Fruit fly (Drosophila melanogaster): Measurements from ENCODE around the gene m.

The m gene

DNA sequence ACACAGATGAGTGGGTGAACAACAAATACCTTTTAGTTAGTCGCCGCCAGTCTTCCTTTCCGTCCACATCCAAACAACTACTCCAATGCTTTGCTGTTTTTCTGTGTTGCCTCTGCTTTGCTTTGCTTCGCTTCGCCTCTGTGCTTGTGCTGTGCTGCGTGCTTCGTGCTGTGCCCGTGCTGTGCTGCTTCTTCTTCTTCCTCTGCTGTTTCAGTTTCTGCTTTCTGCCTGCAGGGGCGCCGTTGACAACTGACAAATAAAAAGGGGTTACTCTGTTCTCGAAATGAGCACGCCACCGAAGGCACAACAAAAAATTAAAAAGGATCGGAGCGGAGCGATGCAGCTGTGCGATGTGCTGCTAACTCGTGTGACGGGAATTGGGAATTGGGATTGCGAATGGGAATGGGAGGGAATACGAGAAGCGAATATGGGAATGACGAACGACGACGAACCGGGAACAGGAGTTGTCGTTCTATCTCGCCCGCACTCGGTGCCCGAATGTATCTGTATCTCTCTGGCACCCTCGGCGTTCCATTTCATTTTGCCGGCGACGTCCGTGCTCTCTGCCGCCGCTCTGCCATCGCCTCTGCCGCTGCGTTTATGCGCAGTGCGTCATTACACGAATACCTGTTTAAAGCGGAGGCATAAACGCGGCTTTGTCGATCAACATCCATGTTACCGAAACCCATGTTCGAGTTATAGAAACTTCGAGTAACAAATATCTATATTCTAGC, 39.4 kb upstream of the m start (continued):
- peak; percentile 54 for TF ChIP-seq Mad (GFP tag; optimal IDR thresholded peaks at IDR 0.05)
- no peak for TF ChIP-seq jing (GFP tag; optimal IDR thresholded peaks at IDR 0.05)
- TF ChIP-seq lola (GFP tag; optimal IDR thresholded peaks at IDR 0.05), result peak in 1 of 3 experiments; percentile 23
- TF ChIP-seq slp2 (GFP tag; optimal IDR thresholded peaks at IDR 0.05), result peak; percentile 64
- peak; percentile 41 for TF ChIP-seq E2f1 (GFP tag; IDR thresholded peaks at IDR 0.05)
- TF ChIP-seq twi (tag; optimal IDR thresholded peaks at IDR 0.05), result peak; percentile 39
- no peak for TF ChIP-seq ash1 (GFP tag; optimal IDR thresholded peaks at IDR 0.05)
- peak; percentile 82 for TF ChIP-seq Meics (GFP tag; optimal IDR thresholded peaks at IDR 0.05)
- TF ChIP-seq onecut (GFP tag; IDR thresholded peaks at IDR 0.05), result peak; percentile 59; the same call in 1 of the 2 replicates
- TF ChIP-seq Jarid2 (GFP tag; optimal IDR thresholded peaks at IDR 0.05), result peak; percentile 60
- 0 out of 2 replicates have a peak, but pooled peaks have one; percentile 15 for TF ChIP-seq dati (GFP tag; IDR thresholded peaks at IDR 0.05)
- TF ChIP-seq CG10147 (GFP tag; optimal IDR thresholded peaks at IDR 0.05), result peak; percentile 55
- no peak for TF ChIP-seq pan (optimal IDR thresholded peaks at IDR 0.05)
- peak in 1 of 2 experiments; percentile 57 for TF ChIP-seq pan (GFP tag; optimal IDR thresholded peaks at IDR 0.05 in 1 of 2, IDR thresholded peaks at IDR 0.05 in 1 of 2)
- peak; percentile 49 for TF ChIP-seq CG18262 (tag; optimal IDR thresholded peaks at IDR 0.05)
- peak; percentile 53 for TF ChIP-seq CG30431 (GFP tag; optimal IDR thresholded peaks at IDR 0.05)
- peak; percentile 82 for TF ChIP-seq CG7786 (GFP tag; optimal IDR thresholded peaks at IDR 0.05)
- TF ChIP-seq zfh1 (GFP tag; IDR thresholded peaks at IDR 0.05), result peak; percentile 70; the same call in 2 of the 3 replicates
- peak; percentile 37 for TF ChIP-seq CG16815 (GFP tag; optimal IDR thresholded peaks at IDR 0.05)
- TF ChIP-seq CG12391 (tag; optimal IDR thresholded peaks at IDR 0.05), result peak; percentile 52
- peak; percentile 50 for TF ChIP-seq ind (GFP tag; optimal IDR thresholded peaks at IDR 0.05)
- peak; percentile 37 for TF ChIP-seq scrt (GFP tag; optimal IDR thresholded peaks at IDR 0.05)
- TF ChIP-seq CG11504 (tag; optimal IDR thresholded peaks at IDR 0.05), result peak; percentile 71
- no peak for TF ChIP-seq Tbp (GFP tag; optimal IDR thresholded peaks at IDR 0.05)
- peak; percentile 47; the same call in 1 of the 2 replicates for TF ChIP-seq ttk (GFP tag; IDR thresholded peaks at IDR 0.05)
- TF ChIP-seq nerfin-2 (GFP tag; IDR thresholded peaks at IDR 0.05; ENCODE audit: partially characterized antibody), result no peak
- TF ChIP-seq her (GFP tag; optimal IDR thresholded peaks at IDR 0.05), result peak; percentile 55
- TF ChIP-seq Fer2 (tag; optimal IDR thresholded peaks at IDR 0.05), result no peak
- TF ChIP-seq CG31441 (GFP tag; IDR thresholded peaks at IDR 0.05), result peak; percentile 63; the same call in 1 of the 2 replicates
- peak; percentile 64 for TF ChIP-seq Fer3 (tag; optimal IDR thresholded peaks at IDR 0.05)
- peak; percentile 46 for TF ChIP-seq CG30403 (GFP tag; optimal IDR thresholded peaks at IDR 0.05)
- peak; percentile 46 for TF ChIP-seq emc (GFP tag; optimal IDR thresholded peaks at IDR 0.05)
- peak; percentile 1 for TF ChIP-seq Atf-2 (GFP tag; optimal IDR thresholded peaks at IDR 0.05)
- peak; percentile 8 for TF ChIP-seq CG10431 (GFP tag; optimal IDR thresholded peaks at IDR 0.05)
- peak; percentile 17 for TF ChIP-seq pzg (GFP tag; optimal IDR thresholded peaks at IDR 0.05)
- TF ChIP-seq gcm (GFP tag; optimal IDR thresholded peaks at IDR 0.05), result peak; percentile 13
- TF ChIP-seq D19B (GFP tag; optimal IDR thresholded peaks at IDR 0.05), result peak; percentile 42
- TF ChIP-seq vnd (GFP tag; IDR thresholded peaks at IDR 0.05; ENCODE audit: partially characterized antibody), result no peak
- TF ChIP-seq otp (GFP tag; IDR thresholded peaks at IDR 0.05), result no peak; the same call in 2 of the 3 replicates
- TF ChIP-seq pho (GFP tag; optimal IDR thresholded peaks at IDR 0.05), result peak; percentile 79
- TF ChIP-seq tin (GFP tag; optimal IDR thresholded peaks at IDR 0.05), result no peak
- TF ChIP-seq kah (GFP tag; optimal IDR thresholded peaks at IDR 0.05), result no peak
- TF ChIP-seq CG11696 (GFP tag; IDR thresholded peaks at IDR 0.05), result 0 out of 2 replicates have a peak, but pooled peaks have one; percentile 44
- 0 out of 3 replicates have a peak, but pooled peaks have one; percentile 57 for TF ChIP-seq CG7963 (GFP tag; IDR thresholded peaks at IDR 0.05; ENCODE audit: partially characterized antibody)
- peak; percentile 39 for TF ChIP-seq B-H2 (GFP tag; optimal IDR thresholded peaks at IDR 0.05)
- no peak for TF ChIP-seq pita (GFP tag; optimal IDR thresholded peaks at IDR 0.05)
- no peak for TF ChIP-seq C15 (GFP tag; IDR thresholded peaks at IDR 0.05)
- TF ChIP-seq CG11093 (GFP tag; IDR thresholded peaks at IDR 0.05), result peak; percentile 70
- peak; percentile 87 for TF ChIP-seq jumu (GFP tag; optimal IDR thresholded peaks at IDR 0.05)
